Worm (Caenorhabditis elegans): ENCODE measurements around the gene fbxb-85.
A peak's percentile ranks its signal among the peaks of the same experiment; 100 is the strongest.
"Not testable (repeated sequence)": the region's sequence is repeated elsewhere in the genome, so short reads cannot be mapped to it uniquely, and the experiment has no call there.

Gene fbxb-85

ce11 chrIII:10807956-10808355 lies 40.8 kb downstream of the fbxb-85 start (continued):
- TF ChIP-seq che-1 (tag; optimal IDR thresholded peaks at IDR 0.05), result no peak
- no peak for TF ChIP-seq fkh-6 (tag; optimal IDR thresholded peaks at IDR 0.05)
- no peak for TF ChIP-seq odd-2 (tag; optimal IDR thresholded peaks at IDR 0.05)
- no peak for TF ChIP-seq ceh-22 (tag; optimal IDR thresholded peaks at IDR 0.05)
- TF ChIP-seq F13H6.1 (tag; optimal IDR thresholded peaks at IDR 0.05), result no peak
- no peak for TF ChIP-seq tbx-7 (tag; optimal IDR thresholded peaks at IDR 0.05)
- no peak for TF ChIP-seq eyg-1 (tag; optimal IDR thresholded peaks at IDR 0.05)
- no peak for TF ChIP-seq lim-6 (tag; optimal IDR thresholded peaks at IDR 0.05)
- peak; percentile 17 for TF ChIP-seq hlh-6 (tag; optimal IDR thresholded peaks at IDR 0.05)
- no peak for TF ChIP-seq ceh-30 (tag; optimal IDR thresholded peaks at IDR 0.05)
- TF ChIP-seq K09A11.1 (tag; optimal IDR thresholded peaks at IDR 0.05; ENCODE audit: insufficient read depth), result no peak
- peak; percentile 30 for TF ChIP-seq sox-4 (tag; optimal IDR thresholded peaks at IDR 0.05)
- no peak for TF ChIP-seq fkh-10 (GFP tag; optimal IDR thresholded peaks at IDR 0.05)
- no peak for TF ChIP-seq syd-9 (tag; optimal IDR thresholded peaks at IDR 0.05)
- TF ChIP-seq fax-1 (tag; optimal IDR thresholded peaks at IDR 0.05), result no peak
- TF ChIP-seq pros-1 (tag; optimal IDR thresholded peaks at IDR 0.05), result no peak
- no peak for TF ChIP-seq pat-9 (tag; optimal IDR thresholded peaks at IDR 0.05)
- TF ChIP-seq ceh-31 (tag; optimal IDR thresholded peaks at IDR 0.05), result peak; percentile 67
- no peak for TF ChIP-seq pag-3 (tag; optimal IDR thresholded peaks at IDR 0.05; ENCODE audit: borderline replicate concordance)
- no peak for TF ChIP-seq madf-2 (tag; optimal IDR thresholded peaks at IDR 0.05)
- peak; percentile 27 for TF ChIP-seq unc-55 (GFP tag; optimal IDR thresholded peaks at IDR 0.05)
- peak; percentile 64 for TF ChIP-seq ztf-16 (tag; optimal IDR thresholded peaks at IDR 0.05)
- TF ChIP-seq sdc-2 (tag; optimal IDR thresholded peaks at IDR 0.05), result no peak
- TF ChIP-seq ttx-3 (tag; optimal IDR thresholded peaks at IDR 0.05), result no peak

ce11 chrIII:10807236-10807635 lies 41.5 kb downstream of the fbxb-85 start:
- TF ChIP-seq hlh-15 (tag; optimal IDR thresholded peaks at IDR 0.05), result no peak

- TF ChIP-seq ets-4 (tag; optimal IDR thresholded peaks at IDR 0.05), result no peak
- TF ChIP-seq unc-86 (tag; optimal IDR thresholded peaks at IDR 0.05), result no peak
- TF ChIP-seq ceh-31 (tag; optimal IDR thresholded peaks at IDR 0.05), result no peak
- TF ChIP-seq hlh-15 (tag; optimal IDR thresholded peaks at IDR 0.05), result no peak
- no peak for TF ChIP-seq hlh-30 (tag; optimal IDR thresholded peaks at IDR 0.05; ENCODE audit: insufficient read depth)
- TF ChIP-seq ahr-1 (tag; optimal IDR thresholded peaks at IDR 0.05), result no peak
- no peak for TF ChIP-seq ceh-14 (tag; optimal IDR thresholded peaks at IDR 0.05)
- TF ChIP-seq dve-1 (tag; optimal IDR thresholded peaks at IDR 0.05), result no peak
- no peak for TF ChIP-seq fkh-6 (tag; optimal IDR thresholded peaks at IDR 0.05)
- TF ChIP-seq pha-4 (tag; optimal IDR thresholded peaks at IDR 0.05), result no peak
Observed at ce11 chrIII:10806821-10807220, 41.9 kb downstream of the fbxb-85 start.

ce11 chrIII:10805625-10806024 lies 43.1 kb downstream of the fbxb-85 start, which contains the start of gene klp-7:
TSS of gene klp-7 (plus strand) at chrIII:10805925.
- not testable (repeated sequence) for TF ChIP-seq eyg-1, ceh-34, rnt-1 (tag; optimal IDR thresholded peaks at IDR 0.05)

ce11 chrIII:10805172-10805571 lies 43.6 kb downstream of the fbxb-85 start:
- TF ChIP-seq C38D4.7 (GFP tag; optimal IDR thresholded peaks at IDR 0.05) (no peak), nfya-1 (tag; optimal IDR thresholded peaks at IDR 0.05) (peak; percentile 93)
